Worm (Caenorhabditis elegans) whole organism, L2 larva: ENCODE data around the gene F13D12.5.

Experiments
- alr-1 ChIP-seq: fragments of 150-350 bp; optimal IDR thresholded peaks from 2 replicates; lab custom pipeline; 2014; ENCODE audit warnings: missing biosample characterization, missing genetic modification characterization
- blmp-1 ChIP-seq: sonication (generic microtip); optimal IDR thresholded peaks from 2 replicates; lab custom pipeline; 2017; ENCODE audit warnings: missing genetic modification characterization, mild to moderate bottlenecking, missing compliant biosample characterization, antibody characterized with exemption, moderate library complexity; ENCODE audit not compliant: insufficient read depth
- ceh-82 ChIP-seq: fragments of 150-350 bp; optimal IDR thresholded peaks from 2 replicates; lab custom pipeline; 2014; ENCODE audit warnings: missing biosample characterization, missing genetic modification characterization
- dmd-4 ChIP-seq: sonication (generic microtip); optimal IDR thresholded peaks from 2 replicates; lab custom pipeline; 2017; ENCODE audit warnings: missing biosample characterization, missing genetic modification characterization
- nhr-21 ChIP-seq: fragments of 150-350 bp; optimal IDR thresholded peaks from 2 replicates; lab custom pipeline; 2014; ENCODE audit warnings: missing biosample characterization, missing genetic modification characterization
- nhr-77 ChIP-seq: fragments of 150-350 bp; optimal IDR thresholded peaks from 2 replicates; lab custom pipeline; 2014; ENCODE audit warnings: missing biosample characterization, missing genetic modification characterization
- snpc-4 ChIP-seq: fragments of 150-350 bp; optimal IDR thresholded peaks from 2 replicates; lab custom pipeline; 2014; ENCODE audit warnings: missing biosample characterization, missing genetic modification characterization
- unc-62 ChIP-seq: fragments of 150-350 bp; optimal IDR thresholded peaks from 2 replicates; lab custom pipeline; 2014; ENCODE audit warnings: missing biosample characterization, missing genetic modification reagents, missing genetic modification characterization

ce11 chrII:11713569-11713968 lies 13.0 kb upstream of the F13D12.5 start, which contains the start of gene F13D12.10:
- no peak for TF ChIP-seq nhr-77 (tag; lab: Kevin White, UChicago)
- TF ChIP-seq dmd-4 (tag; lab: Kevin White, UChicago) = no peak
- TF ChIP-seq unc-62 (GFP tag; lab: Kevin White, UChicago) = no peak
- TF ChIP-seq ceh-82 = no peak
- no peak for TF ChIP-seq snpc-4 (tag; lab: Kevin White, UChicago)
- no peak for TF ChIP-seq nhr-21
- TF ChIP-seq blmp-1 (tag; lab: Kevin White, UChicago) = no peak
- TF ChIP-seq alr-1 (tag; lab: Kevin White, UChicago) = no peak
